Worm (Caenorhabditis elegans) whole organism, L2 larva: ENCODE measurements around the gene meg-2.

Source experiments
- alr-1 ChIP-seq: fragments of 150-350 bp; optimal IDR thresholded peaks from 2 replicates; lab custom pipeline; 2014; ENCODE audit warnings: missing biosample characterization, missing genetic modification characterization
- fos-1 ChIP-seq: fragments of 150-350 bp; optimal IDR thresholded peaks from 2 replicates; lab custom pipeline; 2014; ENCODE audit warnings: missing biosample characterization, missing genetic modification characterization
- mab-5 ChIP-seq: fragments of 150-350 bp; optimal IDR thresholded peaks from 2 replicates; lab custom pipeline; 2014; ENCODE audit warnings: missing biosample characterization, missing genetic modification characterization
- nhr-11 ChIP-seq: fragments of 150-350 bp; optimal IDR thresholded peaks from 2 replicates; lab custom pipeline; 2014; ENCODE audit warnings: missing biosample characterization, missing genetic modification characterization
- nhr-12 ChIP-seq: fragments of 150-350 bp; optimal IDR thresholded peaks from 2 replicates; lab custom pipeline; 2014; ENCODE audit warnings: missing biosample characterization, missing genetic modification characterization
- nhr-77 ChIP-seq: fragments of 150-350 bp; optimal IDR thresholded peaks from 2 replicates; lab custom pipeline; 2014; ENCODE audit warnings: missing biosample characterization, missing genetic modification characterization

DNA sequence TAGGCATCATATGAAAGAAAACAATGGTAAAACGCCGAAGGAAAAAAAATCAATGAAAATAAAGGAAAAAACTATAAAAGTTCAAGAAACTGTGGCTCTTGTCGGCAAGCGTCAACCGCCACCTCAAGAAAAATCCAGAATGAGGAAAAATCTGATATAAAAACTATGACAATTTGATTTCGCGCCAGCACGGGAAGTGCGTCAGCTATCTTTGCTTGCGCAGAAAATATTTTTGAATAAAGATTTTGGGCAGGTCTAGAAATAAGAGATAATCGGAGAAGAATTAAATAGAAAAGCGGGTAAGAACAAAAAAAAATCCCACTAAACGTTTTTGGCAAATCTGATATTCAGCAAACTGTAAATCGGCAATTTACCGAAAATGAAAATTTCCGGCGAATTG lies 7.8 kb downstream of the meg-2 start:
- TF ChIP-seq nhr-12 (tag; lab: Kevin White, UChicago): no peak
- TF ChIP-seq mab-5: no peak
- TF ChIP-seq nhr-77 (tag; lab: Kevin White, UChicago): no peak
- no peak for TF ChIP-seq nhr-11
- TF ChIP-seq fos-1 (tag; lab: Kevin White, UChicago): no peak
- no peak for TF ChIP-seq alr-1 (tag; lab: Kevin White, UChicago)
